Fruit fly (Drosophila melanogaster): ENCODE results near the gene dnk.

dnk gene

dm6 chr3R:18983614-18984185 is 2.9 kb downstream of the dnk start, which contains the start of the genes snRNP-U1-C and gukh (continued):
- TF ChIP-seq tll (GFP tag; optimal IDR thresholded peaks at IDR 0.05) (peak in 1 of 2 experiments; percentile 22), ham (GFP tag; IDR thresholded peaks at IDR 0.05) (no peak; the same call in 1 of the 2 replicates), CG15073 (GFP tag; optimal IDR thresholded peaks at IDR 0.05) (no peak), CG4820 (GFP tag; optimal IDR thresholded peaks at IDR 0.05) (peak; percentile 39), HLH4C (GFP tag; IDR thresholded peaks at IDR 0.05; ENCODE audit: partially characterized antibody) (peak; percentile 48; the same call in 1 of the 3 replicates), D19B (GFP tag; optimal IDR thresholded peaks at IDR 0.05) (peak; percentile 41), CG3726 (GFP tag; IDR thresholded peaks at IDR 0.05) (peak; percentile 63; the same call in 1 of the 3 replicates), nerfin-2 (GFP tag; IDR thresholded peaks at IDR 0.05; ENCODE audit: partially characterized antibody) (0 out of 2 replicates have a peak, but pooled peaks have one; percentile 29), mld (GFP tag; IDR thresholded peaks at IDR 0.05; ENCODE audit: partially characterized antibody) (no peak), CG31365 (tag; optimal IDR thresholded peaks at IDR 0.05) (peak; percentile 18), Rfx (GFP tag; IDR thresholded peaks at IDR 0.05) (peak; percentile 90), HmgD (GFP tag; optimal IDR thresholded peaks at IDR 0.05) (peak; percentile 65), bsh (GFP tag; optimal IDR thresholded peaks at IDR 0.05) (peak in 1 of 2 experiments; percentile 83), CG1529 (GFP tag; optimal IDR thresholded peaks at IDR 0.05) (peak; percentile 52), crc (GFP tag; optimal IDR thresholded peaks at IDR 0.05) (no peak), dati (GFP tag; IDR thresholded peaks at IDR 0.05) (peak; percentile 61), CG10267 (tag; optimal IDR thresholded peaks at IDR 0.05) (peak; percentile 83), Dbx (GFP tag; IDR thresholded peaks at IDR 0.05) (peak; percentile 89), BEAF-32 (GFP tag; optimal IDR thresholded peaks at IDR 0.05) (peak; percentile 79), gt (GFP tag; IDR thresholded peaks at IDR 0.05) (peak; percentile 12; the same call in 1 of the 2 replicates), Fer2 (tag; optimal IDR thresholded peaks at IDR 0.05) (peak; percentile 65), CG2199 (GFP tag; IDR thresholded peaks at IDR 0.05) (peak; percentile 69; the same call in 1 of the 3 replicates), pfk (GFP tag; optimal IDR thresholded peaks at IDR 0.05) (peak; percentile 6), zen (tag; optimal IDR thresholded peaks at IDR 0.05) (peak; percentile 67), CG12744 (GFP tag; optimal IDR thresholded peaks at IDR 0.05) (no peak), Nf-YB (GFP tag; optimal IDR thresholded peaks at IDR 0.05) (peak; percentile 60), otp (GFP tag; IDR thresholded peaks at IDR 0.05) (peak; percentile 75; the same call in 2 of the 3 replicates), Kr (GFP tag; optimal IDR thresholded peaks at IDR 0.05) (no peak), CG13775 (GFP tag; optimal IDR thresholded peaks at IDR 0.05) (peak; percentile 84), tna (GFP tag; IDR thresholded peaks at IDR 0.05; ENCODE audit: partially characterized antibody) (no peak), CkIIα-i1 (GFP tag; IDR thresholded peaks at IDR 0.05) (no peak), CTCF (GFP tag; optimal IDR thresholded peaks at IDR 0.05) (peak; percentile 41), klu (GFP tag; IDR thresholded peaks at IDR 0.05) (peak; percentile 80), CG32532 (GFP tag; IDR thresholded peaks at IDR 0.05) (peak; percentile 94), Rx (GFP tag; IDR thresholded peaks at IDR 0.05) (peak; percentile 48), sima (GFP tag; optimal IDR thresholded peaks at IDR 0.05) (no peak), CG2120 (GFP tag; optimal IDR thresholded peaks at IDR 0.05) (peak; percentile 84), HLH54F (GFP tag; optimal IDR thresholded peaks at IDR 0.05) (peak; percentile 44), gcm (GFP tag; optimal IDR thresholded peaks at IDR 0.05) (peak; percentile 69), GATAe (GFP tag; conservative IDR thresholded peaks at IDR 0.05) (peak; percentile 59; the same call in 1 of the 2 replicates), CG4282 (GFP tag; optimal IDR thresholded peaks at IDR 0.05) (peak; percentile 66), CG12942 (GFP tag; optimal IDR thresholded peaks at IDR 0.05) (peak; percentile 83), Lhr (GFP tag; optimal IDR thresholded peaks at IDR 0.05) (peak; percentile 90), twi (tag; optimal IDR thresholded peaks at IDR 0.05) (peak; percentile 66), HLH3B (GFP tag; IDR thresholded peaks at IDR 0.05) (peak; percentile 83), CG31224 (GFP tag; IDR thresholded peaks at IDR 0.05) (peak; percentile 75), CG14965 (GFP tag; optimal IDR thresholded peaks at IDR 0.05; ENCODE audit: borderline replicate concordance) (no peak), CG12219 (GFP tag; optimal IDR thresholded peaks at IDR 0.05) (peak; percentile 61), CG1603 (tag; optimal IDR thresholded peaks at IDR 0.05) (peak; percentile 90), CG12104 (GFP tag; optimal IDR thresholded peaks at IDR 0.05) (peak; percentile 9)

Measured in whole organism, embryonic.